Worm (Caenorhabditis elegans) whole organism, L4 larva: ENCODE measurements around the gene lin-42.

ENCODE experiments used
- F10B5.3 ChIP-seq: sonication (generic microtip); optimal IDR thresholded peaks from 2 replicates; lab custom pipeline; 2016; ENCODE audit warnings: mild to moderate bottlenecking, missing genetic modification characterization, missing compliant biosample characterization
- F37D6.2 ChIP-seq: sonication (generic microtip); optimal IDR thresholded peaks from 2 replicates; lab custom pipeline; 2016; ENCODE audit warnings: mild to moderate bottlenecking, missing genetic modification characterization, missing compliant biosample characterization
- F44E2.7 ChIP-seq: fragments of 200-800 bp; sonication (Bioruptor generic); IDR thresholded peaks from 2 replicates; pipeline ENCODE4 v2.1.2; 2022; ENCODE audit warnings: missing genetic modification characterization, missing compliant biosample characterization
- F49E8.2 ChIP-seq: sonication (generic microtip); optimal IDR thresholded peaks from 2 replicates; lab custom pipeline; 2016; ENCODE audit warnings: missing compliant biosample characterization, mild to moderate bottlenecking, missing genetic modification characterization, borderline replicate concordance
- R02D3.7 ChIP-seq: fragments of 150-350 bp; sonication (generic microtip); optimal IDR thresholded peaks from 3 replicates; lab custom pipeline; 2014; ENCODE audit warnings: missing biosample characterization, missing genetic modification characterization
- T26A8.4 ChIP-seq: fragments of 200-800 bp; sonication (Bioruptor generic); IDR thresholded peaks from 2 replicates; pipeline ENCODE4 v1.3.6; 2022; ENCODE audit warnings: missing genetic modification characterization, missing compliant biosample characterization
- Y75B8A.6 ChIP-seq: fragments of 200-800 bp; sonication (Bioruptor generic); IDR thresholded peaks from 2 replicates; pipeline ENCODE4 v1.3.6; 2022; ENCODE audit warnings: missing genetic modification reagents, missing genetic modification characterization, missing compliant biosample characterization
- ZK546.5 ChIP-seq, 2 experiments: sonication (generic microtip); optimal IDR thresholded peaks; 2 replicates each; lab custom pipeline; 2017; ENCODE audit warnings: missing biosample characterization in 2 of 2, missing genetic modification characterization in 2 of 2
- arid-1 ChIP-seq: fragments of 200-800 bp; sonication (Bioruptor generic); conservative IDR thresholded peaks from 2 replicates; pipeline ENCODE4 v1.3.6; 2022; ENCODE audit warnings: missing genetic modification reagents, missing genetic modification characterization, missing compliant biosample characterization
- attf-4 ChIP-seq: sonication (generic microtip); optimal IDR thresholded peaks from 3 replicates; lab custom pipeline; 2017; ENCODE audit warnings: missing biosample characterization, missing genetic modification characterization
- ceh-82 ChIP-seq: sonication (generic microtip); optimal IDR thresholded peaks from 2 replicates; lab custom pipeline; 2017; ENCODE audit warnings: missing biosample characterization, missing genetic modification characterization
- ces-1 ChIP-seq: fragments of 150-350 bp; sonication (generic microtip); optimal IDR thresholded peaks from 4 replicates; lab custom pipeline; 2014; ENCODE audit warnings: missing biosample characterization, missing genetic modification reagents, missing genetic modification characterization
- ctbp-1 ChIP-seq: fragments of 200-800 bp; sonication (Bioruptor generic); IDR thresholded peaks from 2 replicates; pipeline ENCODE4 v1.3.6; 2022; ENCODE audit warnings: missing genetic modification reagents, missing genetic modification characterization, missing compliant biosample characterization
- dpl-1 ChIP-seq: fragments of 150-350 bp; optimal IDR thresholded peaks from 2 replicates; lab custom pipeline; 2014; ENCODE audit warnings: missing biosample characterization, missing genetic modification reagents, missing genetic modification characterization
- duxl-1 ChIP-seq: sonication (generic microtip); optimal IDR thresholded peaks from 2 replicates; lab custom pipeline; 2016; ENCODE audit warnings: mild to moderate bottlenecking, missing genetic modification characterization, moderate library complexity, missing compliant biosample characterization; ENCODE audit not compliant: poor library complexity
- egl-27 ChIP-seq: sonication (generic microtip); optimal IDR thresholded peaks from 3 replicates; lab custom pipeline; 2017; ENCODE audit warnings: missing biosample characterization, missing genetic modification reagents, missing genetic modification characterization
- egl-43 ChIP-seq: fragments of 200-800 bp; sonication (Bioruptor generic); IDR thresholded peaks from 2 replicates; pipeline ENCODE4 v1.3.6; 2022; ENCODE audit warnings: missing genetic modification reagents, missing genetic modification characterization, missing compliant biosample characterization
- hif-1 ChIP-seq, 2 experiments: sonication (generic microtip); optimal IDR thresholded peaks; 2 replicates each; lab custom pipeline; 2016 to 2017; ENCODE audit warnings: missing compliant biosample characterization in 2 of 2, missing genetic modification characterization in 2 of 2, missing genetic modification reagents in 2 of 2, missing genotype in 2 of 2, mild to moderate bottlenecking in 1 of 2
- hlh-11 ChIP-seq: fragments of 200-800 bp; sonication (Bioruptor generic); optimal IDR thresholded peaks from 2 replicates; lab custom pipeline; 2018; ENCODE audit warnings: mild to moderate bottlenecking, missing genetic modification characterization, missing compliant biosample characterization
- hlh-30 ChIP-seq: sonication (generic microtip); optimal IDR thresholded peaks from 2 replicates; lab custom pipeline; 2017; ENCODE audit warnings: antibody characterized with exemption, mild to moderate bottlenecking, missing genetic modification characterization, missing compliant biosample characterization; ENCODE audit not compliant: insufficient read depth
- hmg-1.1 ChIP-seq: fragments of 200-800 bp; sonication (Bioruptor generic); IDR thresholded peaks from 2 replicates; pipeline ENCODE4 v1.3.6; 2022; ENCODE audit warnings: missing genetic modification reagents, missing genetic modification characterization, missing compliant biosample characterization
- lin-13 ChIP-seq: fragments of 150-350 bp; optimal IDR thresholded peaks from 2 replicates; lab custom pipeline; 2014; ENCODE audit warnings: missing biosample characterization, missing genetic modification reagents, missing genetic modification characterization
- lin-38 ChIP-seq: fragments of 200-800 bp; sonication (Bioruptor generic); IDR thresholded peaks from 2 replicates; pipeline ENCODE4 v1.3.6; 2022; ENCODE audit warnings: missing genetic modification reagents, missing genetic modification characterization, missing compliant biosample characterization
- lsy-2 ChIP-seq, 2 experiments: fragments of 150-350 bp in 1 of 2; sonication (generic microtip) in 1 of 2; optimal IDR thresholded peaks; 2 replicates each; lab custom pipeline; 2014 to 2017; ENCODE audit warnings: missing biosample characterization in 2 of 2, missing genetic modification characterization in 2 of 2
- mdl-1 ChIP-seq, 2 experiments: fragments of 150-350 bp in 1 of 2; sonication (generic microtip) in 1 of 2; optimal IDR thresholded peaks; 2 replicates each; lab custom pipeline; 2014 to 2017; ENCODE audit warnings: missing biosample characterization in 2 of 2, missing genetic modification characterization in 2 of 2
- mes-2 ChIP-seq: sonication (generic microtip); optimal IDR thresholded peaks from 2 replicates; lab custom pipeline; 2016; ENCODE audit warnings: missing genotype, mild to moderate bottlenecking, missing genetic modification characterization, missing compliant biosample characterization; ENCODE audit not compliant: poor library complexity, severe bottlenecking
- mxl-2 ChIP-seq: fragments of 200-800 bp; sonication (Bioruptor generic); conservative IDR thresholded peaks from 2 replicates; pipeline ENCODE4 v1.3.6; 2022; ENCODE audit warnings: missing genetic modification reagents, missing genetic modification characterization, missing compliant biosample characterization
- mxl-3 ChIP-seq: fragments of 200-800 bp; sonication (Bioruptor generic); optimal IDR thresholded peaks from 2 replicates; lab custom pipeline; 2018; ENCODE audit warnings: mild to moderate bottlenecking, missing genetic modification characterization, missing compliant biosample characterization
- nhr-11 ChIP-seq: fragments of 150-350 bp; optimal IDR thresholded peaks from 2 replicates; lab custom pipeline; 2014; ENCODE audit warnings: missing biosample characterization, missing genetic modification characterization
- nhr-111 ChIP-seq: fragments of 200-800 bp; sonication (Bioruptor generic); optimal IDR thresholded peaks from 2 replicates; lab custom pipeline; 2018; ENCODE audit warnings: mild to moderate bottlenecking, missing genetic modification characterization, missing compliant biosample characterization
- nhr-28 ChIP-seq: fragments of 150-350 bp; optimal IDR thresholded peaks from 2 replicates; lab custom pipeline; 2014; ENCODE audit warnings: missing biosample characterization, missing genetic modification characterization
- nhr-6 ChIP-seq: fragments of 150-350 bp; optimal IDR thresholded peaks from 2 replicates; lab custom pipeline; 2014; ENCODE audit warnings: missing biosample characterization, missing genetic modification characterization
- rbr-2 ChIP-seq: sonication (generic microtip); optimal IDR thresholded peaks from 2 replicates; lab custom pipeline; 2016; ENCODE audit warnings: missing genotype, missing genetic modification characterization, missing compliant biosample characterization
- saeg-2 ChIP-seq: fragments of 200-800 bp; sonication (Bioruptor generic); IDR thresholded peaks from 2 replicates; pipeline ENCODE4 v1.3.6; 2022; ENCODE audit warnings: missing genetic modification reagents, missing genetic modification characterization, missing compliant biosample characterization
- sdz-12 ChIP-seq: fragments of 200-800 bp; sonication (Bioruptor generic); optimal IDR thresholded peaks from 2 replicates; lab custom pipeline; 2018; ENCODE audit warnings: mild to moderate bottlenecking, missing genetic modification characterization, missing compliant biosample characterization
- set-16 ChIP-seq: fragments of 200-800 bp; sonication (Bioruptor generic); IDR thresholded peaks from 2 replicates; pipeline ENCODE4 v1.3.6; 2022; ENCODE audit warnings: missing genetic modification reagents, missing genetic modification characterization, missing compliant biosample characterization
- tra-1 ChIP-seq: fragments of 200-800 bp; sonication (Bioruptor generic); IDR thresholded peaks from 2 replicates; pipeline ENCODE4 v1.3.6; 2022; ENCODE audit warnings: missing genetic modification reagents, missing genetic modification characterization, missing compliant biosample characterization
- unc-130 ChIP-seq: sonication (generic microtip); optimal IDR thresholded peaks from 2 replicates; lab custom pipeline; 2016; ENCODE audit warnings: missing genetic modification reagents, missing genetic modification characterization, missing compliant biosample characterization
- unc-39 ChIP-seq: sonication (generic microtip); optimal IDR thresholded peaks from 2 replicates; lab custom pipeline; 2017; ENCODE audit warnings: missing biosample characterization, missing genetic modification characterization
- vab-7 ChIP-seq: fragments of 200-800 bp; sonication (Bioruptor generic); IDR thresholded peaks from 2 replicates; pipeline ENCODE4 v1.3.6; 2022; ENCODE audit warnings: missing genetic modification reagents, missing genetic modification characterization, missing compliant biosample characterization
- zip-11 ChIP-seq: fragments of 200-800 bp; sonication (Bioruptor generic); IDR thresholded peaks from 2 replicates; pipeline ENCODE4 v1.3.6; 2022; ENCODE audit warnings: missing genetic modification characterization, missing compliant biosample characterization
- zip-2 ChIP-seq: fragments of 150-350 bp; optimal IDR thresholded peaks from 2 replicates; lab custom pipeline; 2014; ENCODE audit warnings: missing biosample characterization, missing genetic modification characterization
- ztf-11 ChIP-seq: fragments of 150-350 bp; optimal IDR thresholded peaks from 2 replicates; lab custom pipeline; 2014; ENCODE audit warnings: missing biosample characterization, missing genetic modification characterization

The lin-42 gene

ce11 chrII:1242475-1242874 lies 9.7 kb downstream of the lin-42 start (continued):
- TF ChIP-seq zip-2 (tag; lab: Kevin White, UChicago) (no peak), mdl-1 (tag; optimal IDR thresholded peaks at IDR 0.05; lab: Kevin White, UChicago) (peak in 1 of 2 experiments; percentile 63), nhr-11 (tag; lab: Kevin White, UChicago) (no peak), duxl-1 (tag; lab: Kevin White, UChicago) (no peak), attf-4 (tag; lab: Kevin White, UChicago) (no peak), ceh-82 (no peak), hlh-30 (tag; lab: Kevin White, UChicago) (peak; percentile 32), nhr-6 (tag; lab: Kevin White, UChicago) (peak; percentile 53), vab-7 (GFP tag; lab: Robert Waterston, UW) (no peak), hmg-1.1 (peak; percentile 32; the same call in 1 of the 2 replicates), egl-43 (GFP tag; lab: Robert Waterston, UW) (peak; percentile 50; the same call in 1 of the 2 replicates)

- TF ChIP-seq dpl-1 (GFP tag; lab: Kevin White, UChicago): no peak
- peak; percentile 30; the same call in 1 of the 2 replicates for TF ChIP-seq set-16 (GFP tag; lab: Robert Waterston, UW)
- no peak for TF ChIP-seq F49E8.2
- no peak for TF ChIP-seq rbr-2 (tag; lab: Kevin White, UChicago)
- no peak for TF ChIP-seq tra-1 (GFP tag; lab: Robert Waterston, UW)
Observed at ce11 chrII:1241176-1241730, 10.9 kb downstream of the lin-42 start.

- TF ChIP-seq nhr-28 (tag; lab: Kevin White, UChicago) (peak; percentile 27), mxl-2 (GFP tag; lab: Robert Waterston, UW) (no peak), hlh-11 (peak; percentile 71), lsy-2 (tag; optimal IDR thresholded peaks at IDR 0.05; lab: Kevin White, UChicago) (peak in 1 of 2 experiments; percentile 62), F44E2.7 (no peak), T26A8.4 (GFP tag; lab: Robert Waterston, UW) (peak; percentile 19; the same call in 1 of the 2 replicates), lin-38 (GFP tag; lab: Robert Waterston, UW) (no peak), mxl-3 (GFP tag; lab: Kevin White, UChicago) (peak; percentile 68), hlh-30 (tag; lab: Kevin White, UChicago) (peak; percentile 42)
Observed at ce11 chrII:1240436-1240835, 11.7 kb downstream of the lin-42 start.

- TF ChIP-seq ZK546.5 (tag; optimal IDR thresholded peaks at IDR 0.05; lab: Kevin White, UChicago) (no peak), saeg-2 (GFP tag; lab: Robert Waterston, UW) (no peak; the same call in 1 of the 2 replicates), zip-11 (GFP tag; lab: Robert Waterston, UW) (no peak), hlh-11 (peak; percentile 88), arid-1 (GFP tag; lab: Robert Waterston, UW) (no peak), unc-39 (tag; lab: Kevin White, UChicago) (no peak), egl-27 (no peak), F10B5.3 (tag; lab: Kevin White, UChicago) (peak; percentile 1), lin-13 (GFP tag; lab: Kevin White, UChicago) (no peak), mxl-2 (GFP tag; lab: Robert Waterston, UW) (no peak), F37D6.2 (peak; percentile 5), unc-130 (GFP tag; lab: Kevin White, UChicago) (no peak), sdz-12 (no peak), T26A8.4 (GFP tag; lab: Robert Waterston, UW) (peak; percentile 22; the same call in 1 of the 2 replicates), egl-43 (GFP tag; lab: Robert Waterston, UW) (no peak), mes-2 (peak; percentile 36), nhr-111 (GFP tag; lab: Kevin White, UChicago) (no peak), tra-1 (GFP tag; lab: Robert Waterston, UW) (no peak), ces-1 (GFP tag; lab: Kevin White, UChicago) (no peak), Y75B8A.6 (GFP tag; lab: Robert Waterston, UW) (no peak), hif-1 (tag; optimal IDR thresholded peaks at IDR 0.05; lab: Kevin White, UChicago) (no peak), ztf-11 (no peak), R02D3.7 (no peak), ctbp-1 (GFP tag; lab: Robert Waterston, UW) (no peak), dpl-1 (GFP tag; lab: Kevin White, UChicago) (no peak), lsy-2 (tag; optimal IDR thresholded peaks at IDR 0.05; lab: Kevin White, UChicago) (peak; percentile 19 to 33)
Observed at ce11 chrII:1239433-1240020, 12.6 kb downstream of the lin-42 start.
